Worm (Caenorhabditis elegans): ENCODE results near the gene ret-1.

DNA sequence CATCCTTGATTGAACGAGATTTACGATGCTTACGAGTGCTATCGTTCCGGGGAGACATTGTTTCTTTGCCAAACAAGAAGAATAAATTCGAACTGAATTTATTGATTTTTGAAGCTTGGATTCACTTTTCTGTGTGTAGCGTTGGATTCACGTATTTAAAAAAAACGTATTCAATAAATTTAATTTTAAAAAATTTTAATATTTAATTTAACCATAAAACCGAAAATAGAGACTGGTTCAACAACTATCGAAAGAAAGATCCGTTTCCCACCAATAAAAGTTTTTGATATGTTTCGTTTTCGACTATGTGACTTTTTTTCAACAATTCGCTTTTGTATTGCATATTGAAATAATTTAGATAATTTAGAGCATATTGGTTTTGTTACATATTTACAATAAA is 28.2 kb upstream of the ret-1 start, which contains the start of gene ZC412.5:
- TF ChIP-seq dao-5 (tag; optimal IDR thresholded peaks at IDR 0.05) (no peak), him-1 (tag; optimal IDR thresholded peaks at IDR 0.05) (no peak), W03F9.2 (tag; optimal IDR thresholded peaks at IDR 0.05) (no peak)
